Fruit fly (Drosophila melanogaster) whole organism, embryonic: ENCODE data around the gene SuUR.

Source experiments
- Ada2b ChIP-seq: fragments of 200-800 bp; sonication (Bioruptor generic); IDR thresholded peaks from 2 replicates; pipeline ENCODE4 v1.3.6; 2022; ENCODE audit warnings: missing biosample characterization, missing genetic modification characterization
- Asciz ChIP-seq: fragments of 200-800 bp; sonication (Bioruptor generic); optimal IDR thresholded peaks from 2 replicates; lab custom pipeline; 2017; ENCODE audit warnings: missing biosample characterization, mild to moderate bottlenecking, missing genetic modification characterization, missing genetic modification reagents
- Blimp-1 ChIP-seq: fragments of 200-800 bp; sonication (Bioruptor generic); optimal IDR thresholded peaks from 3 replicates; lab custom pipeline; 2018; ENCODE audit warnings: missing biosample characterization, missing genetic modification characterization, mild to moderate bottlenecking, moderate library complexity, missing genetic modification reagents
- CG10543 ChIP-seq: fragments of 200-800 bp; sonication (Bioruptor generic); optimal IDR thresholded peaks from 3 replicates; lab custom pipeline; 2017; ENCODE audit warnings: missing biosample characterization, mild to moderate bottlenecking, missing genetic modification characterization, moderate library complexity
- CG11560 ChIP-seq: fragments of 200-800 bp; sonication (Bioruptor generic); IDR thresholded peaks from 3 replicates; pipeline ENCODE4 v1.3.6; 2022; ENCODE audit warnings: missing biosample characterization, missing genetic modification characterization
- CG11695 ChIP-seq: fragments of 200-800 bp; sonication (Bioruptor generic); IDR thresholded peaks from 3 replicates; pipeline ENCODE4 v1.3.6; 2022; ENCODE audit warnings: missing biosample characterization, missing genetic modification characterization
- CG12071 ChIP-seq: fragments of 200-800 bp; sonication (Bioruptor generic); optimal IDR thresholded peaks from 3 replicates; lab custom pipeline; 2018; ENCODE audit warnings: missing biosample characterization, mild to moderate bottlenecking, missing genetic modification characterization
- CG12219 ChIP-seq: fragments of 200-800 bp; sonication (Bioruptor generic); optimal IDR thresholded peaks from 3 replicates; lab custom pipeline; 2018; ENCODE audit warnings: missing biosample characterization, mild to moderate bottlenecking, missing genetic modification characterization
- CG12299 ChIP-seq: fragments of 200-800 bp; sonication (Bioruptor generic); optimal IDR thresholded peaks from 2 replicates; lab custom pipeline; 2018; ENCODE audit warnings: missing biosample characterization, mild to moderate bottlenecking, missing genetic modification characterization
- CG12391 ChIP-seq: fragments of 200-800 bp; sonication (Bioruptor generic); optimal IDR thresholded peaks from 3 replicates; lab custom pipeline; 2018; ENCODE audit warnings: missing biosample characterization, mild to moderate bottlenecking, missing genetic modification characterization, moderate library complexity
- CG14860 ChIP-seq: fragments of 200-800 bp; sonication (Bioruptor generic); IDR thresholded peaks from 3 replicates; pipeline ENCODE4 v1.3.6; 2022; ENCODE audit warnings: missing biosample characterization, missing genetic modification characterization; ENCODE audit not compliant: partially characterized antibody
- CG15269 ChIP-seq: fragments of 200-800 bp; sonication (Bioruptor generic); optimal IDR thresholded peaks from 2 replicates; lab custom pipeline; 2018; ENCODE audit warnings: missing biosample characterization, mild to moderate bottlenecking, missing genetic modification characterization, moderate library complexity
- CG1647 ChIP-seq: fragments of 200-800 bp; sonication (Bioruptor generic); optimal IDR thresholded peaks from 3 replicates; lab custom pipeline; 2016; ENCODE audit warnings: missing biosample characterization, missing genetic modification characterization
- CG17912 ChIP-seq: fragments of 200-800 bp; sonication (Bioruptor generic); optimal IDR thresholded peaks from 2 replicates; lab custom pipeline; 2018; ENCODE audit warnings: missing biosample characterization, mild to moderate bottlenecking, missing genetic modification characterization
- CG18262 ChIP-seq: fragments of 200-800 bp; optimal IDR thresholded peaks from 3 replicates; lab custom pipeline; 2019; ENCODE audit warnings: missing biosample characterization, mild to moderate bottlenecking, missing genetic modification characterization, moderate library complexity
- CG31224 ChIP-seq: fragments of 200-800 bp; sonication (Bioruptor generic); IDR thresholded peaks from 2 replicates; pipeline ENCODE4 v1.3.6; 2022; ENCODE audit warnings: missing biosample characterization, missing genetic modification characterization
- CG3847 ChIP-seq: fragments of 200-800 bp; sonication (Bioruptor generic); IDR thresholded peaks from 2 replicates; pipeline ENCODE4 v1.3.6; 2022; ENCODE audit warnings: missing biosample characterization, missing genetic modification characterization
- CG4404 ChIP-seq: fragments of 200-800 bp; sonication (Bioruptor generic); IDR thresholded peaks from 2 replicates; pipeline ENCODE4 v1.3.6; 2022; ENCODE audit warnings: missing biosample characterization, missing genetic modification characterization
- CG5953 ChIP-seq: fragments of 200-800 bp; sonication (Bioruptor generic); IDR thresholded peaks from 2 replicates; pipeline ENCODE4 v1.3.6; 2022; ENCODE audit warnings: missing biosample characterization, missing genetic modification characterization
- CG7745 ChIP-seq: fragments of 200-800 bp; sonication (Bioruptor generic); optimal IDR thresholded peaks from 2 replicates; lab custom pipeline; 2018; ENCODE audit warnings: missing biosample characterization, mild to moderate bottlenecking, missing genetic modification characterization, moderate library complexity
- CG7987 ChIP-seq: fragments of 200-800 bp; sonication (Bioruptor generic); optimal IDR thresholded peaks from 2 replicates; lab custom pipeline; 2018; ENCODE audit warnings: missing biosample characterization, mild to moderate bottlenecking, missing genetic modification characterization, moderate library complexity
- CHES-1-like ChIP-seq: fragments of 200-800 bp; sonication (Bioruptor generic); optimal IDR thresholded peaks from 2 replicates; lab custom pipeline; 2016; ENCODE audit warnings: missing biosample characterization, missing genetic modification characterization
- CoRest ChIP-seq: fragments of 200-800 bp; sonication (Bioruptor generic); optimal IDR thresholded peaks from 3 replicates; lab custom pipeline; 2018; ENCODE audit warnings: missing biosample characterization, mild to moderate bottlenecking, missing genetic modification characterization, moderate library complexity
- Dref ChIP-seq: fragments of 200-800 bp; sonication (Bioruptor generic); IDR thresholded peaks from 2 replicates; pipeline ENCODE4 v1.3.6; 2022; ENCODE audit warnings: missing biosample characterization, missing genetic modification characterization
- MTF-1 ChIP-seq: fragments of 200-800 bp; sonication (Bioruptor generic); optimal IDR thresholded peaks from 2 replicates; lab custom pipeline; 2018; ENCODE audit warnings: missing biosample characterization, mild to moderate bottlenecking, missing genetic modification characterization, borderline replicate concordance
- Nf-YC ChIP-seq: fragments of 200-800 bp; optimal IDR thresholded peaks from 3 replicates; lab custom pipeline; 2019; ENCODE audit warnings: missing biosample characterization, mild to moderate bottlenecking, missing genetic modification characterization, moderate library complexity
- Side ChIP-seq: fragments of 200-800 bp; sonication (Bioruptor generic); optimal IDR thresholded peaks from 2 replicates; lab custom pipeline; 2016; ENCODE audit warnings: missing biosample characterization, missing genetic modification characterization
- Sin3A ChIP-seq: fragments of >200 bp; optimal IDR thresholded peaks from 2 replicates; lab custom pipeline; 2018
- Stat92E ChIP-seq, 3 experiments: fragments of >200 bp in 2 of 3; fragments of 200-800 bp in 1 of 3; sonication (Bioruptor generic) in 1 of 3; optimal IDR thresholded peaks; 2 replicates each; lab custom pipeline; 2017 to 2019; ENCODE audit warnings: missing biosample characterization in 3 of 3, missing genetic modification characterization in 3 of 3, mild to moderate bottlenecking in 1 of 3, moderate library complexity in 1 of 3
- TFAM ChIP-seq: fragments of 200-800 bp; sonication (Bioruptor generic); optimal IDR thresholded peaks from 2 replicates; lab custom pipeline; 2017; ENCODE audit warnings: missing biosample characterization, missing genetic modification characterization, inconsistent platforms
- Trl ChIP-seq, 3 experiments: fragments of >200 bp in 2 of 3; fragments of 200-800 bp in 1 of 3; sonication (Bioruptor generic) in 1 of 3; optimal IDR thresholded peaks; 2 replicates in 1 of 3; 3 replicates in 2 of 3; lab custom pipeline; 2016 to 2017; ENCODE audit warnings: missing biosample characterization in 1 of 3, missing genetic modification characterization in 1 of 3
- abd-A ChIP-seq: fragments of 200-800 bp; sonication (Bioruptor generic); optimal IDR thresholded peaks from 3 replicates; lab custom pipeline; 2019; ENCODE audit warnings: missing biosample characterization, mild to moderate bottlenecking, missing genetic modification characterization, moderate library complexity
- ap ChIP-seq: fragments of 200-800 bp; sonication (Bioruptor generic); IDR thresholded peaks from 2 replicates; pipeline ENCODE4 v1.3.6; 2022; ENCODE audit warnings: missing biosample characterization, missing genetic modification characterization
- cato ChIP-seq: fragments of 200-800 bp; sonication (Bioruptor generic); optimal IDR thresholded peaks from 2 replicates; lab custom pipeline; 2016; ENCODE audit warnings: missing biosample characterization, missing genetic modification characterization, borderline replicate concordance
- caup ChIP-seq: fragments of 200-800 bp; sonication (Bioruptor generic); optimal IDR thresholded peaks from 3 replicates; lab custom pipeline; 2017; ENCODE audit warnings: missing biosample characterization, mild to moderate bottlenecking, missing genetic modification characterization, moderate library complexity; ENCODE audit not compliant: severe bottlenecking
- cg ChIP-seq: fragments of 200-800 bp; sonication (Bioruptor generic); optimal IDR thresholded peaks from 3 replicates; lab custom pipeline; 2019; ENCODE audit warnings: missing biosample characterization, mild to moderate bottlenecking, missing genetic modification characterization, moderate library complexity
- crp ChIP-seq, 2 experiments: fragments of 200-800 bp; sonication (Bioruptor generic); optimal IDR thresholded peaks; 2 replicates in 1 of 2; 3 replicates in 1 of 2; lab custom pipeline; 2017; ENCODE audit warnings: missing biosample characterization in 2 of 2, missing genetic modification characterization in 2 of 2, mild to moderate bottlenecking in 1 of 2, moderate library complexity in 1 of 2
- dimm ChIP-seq: fragments of 200-800 bp; sonication (Bioruptor generic); IDR thresholded peaks from 2 replicates; pipeline ENCODE4 v1.3.6; 2022; ENCODE audit warnings: missing biosample characterization, missing genetic modification characterization
- emc ChIP-seq: fragments of 200-800 bp; sonication (Bioruptor generic); optimal IDR thresholded peaks from 2 replicates; lab custom pipeline; 2016; ENCODE audit warnings: missing biosample characterization, missing genetic modification characterization
- exex ChIP-seq: fragments of 200-800 bp; sonication (Bioruptor generic); optimal IDR thresholded peaks from 4 replicates; lab custom pipeline; 2018; ENCODE audit warnings: missing biosample characterization, mild to moderate bottlenecking, missing genetic modification characterization, moderate library complexity
- gce ChIP-seq: fragments of 200-800 bp; sonication (Bioruptor generic); IDR thresholded peaks from 3 replicates; pipeline ENCODE4 v1.3.6; 2022; ENCODE audit warnings: missing biosample characterization, missing genetic modification characterization
- psq ChIP-seq: fragments of 200-800 bp; sonication (Bioruptor generic); optimal IDR thresholded peaks from 2 replicates; lab custom pipeline; 2017; ENCODE audit warnings: missing biosample characterization, missing genetic modification characterization
- schlank ChIP-seq: fragments of 200-800 bp; sonication (Bioruptor generic); optimal IDR thresholded peaks from 2 replicates; lab custom pipeline; 2018; ENCODE audit warnings: missing biosample characterization, mild to moderate bottlenecking, missing genetic modification characterization
- sd ChIP-seq: fragments of 200-800 bp; sonication (Bioruptor generic); optimal IDR thresholded peaks from 3 replicates; lab custom pipeline; 2018; ENCODE audit warnings: missing biosample characterization, mild to moderate bottlenecking, missing genetic modification characterization, moderate library complexity
- slp2 ChIP-seq: fragments of 200-800 bp; sonication (Bioruptor generic); optimal IDR thresholded peaks from 2 replicates; lab custom pipeline; 2016; ENCODE audit warnings: missing biosample characterization, missing genetic modification characterization
- so ChIP-seq: fragments of 200-800 bp; sonication (Bioruptor generic); IDR thresholded peaks from 3 replicates; pipeline ENCODE4 v1.3.6; 2022; ENCODE audit warnings: missing biosample characterization, missing genetic modification characterization
- sug ChIP-seq: fragments of 200-800 bp; optimal IDR thresholded peaks from 2 replicates; lab custom pipeline; 2019; ENCODE audit warnings: missing biosample characterization, mild to moderate bottlenecking, missing genetic modification characterization, moderate library complexity

Gene SuUR

dm6 chr3L:11091943-11092609, 27.3 kb downstream of the SuUR start (continued):
- TF ChIP-seq Sin3A (lab: Kevin White, UChicago) (no peak), CG14860 (GFP tag; lab: Robert Waterston, UW) (no peak), CG12219 (GFP tag; lab: Kevin White, UChicago) (no peak), Asciz (GFP tag; lab: Kevin White, UChicago) (peak; percentile 14), CG17912 (GFP tag; lab: Kevin White, UChicago) (peak; percentile 4), CG15269 (tag; lab: Kevin White, UChicago) (no peak), Side (GFP tag; lab: Kevin White, UChicago) (peak; percentile 76), emc (no peak), cato (no peak), crp (GFP tag; optimal IDR thresholded peaks at IDR 0.05; lab: Kevin White, UChicago) (peak in 1 of 2 experiments; percentile 39), CG11560 (tag; lab: Robert Waterston, UW) (no peak), so (GFP tag; lab: Robert Waterston, UW) (no peak), CG10543 (GFP tag; lab: Kevin White, UChicago) (no peak), slp2 (GFP tag; lab: Kevin White, UChicago) (no peak), caup (GFP tag; lab: Kevin White, UChicago) (peak; percentile 63), CG7745 (no peak), ap (GFP tag; lab: Robert Waterston, UW) (no peak), schlank (tag; lab: Kevin White, UChicago) (no peak), CoRest (tag; lab: Kevin White, UChicago) (no peak), CG12299 (tag; lab: Kevin White, UChicago) (no peak), dimm (GFP tag; lab: Robert Waterston, UW) (no peak), MTF-1 (GFP tag; lab: Kevin White, UChicago) (peak; percentile 28), CG7987 (no peak), Ada2b (GFP tag; lab: Robert Waterston, UW) (no peak), CG3847 (GFP tag; lab: Robert Waterston, UW) (peak; percentile 80), psq (GFP tag; lab: Kevin White, UChicago) (peak; percentile 67), CG31224 (no peak), CG18262 (tag; lab: Kevin White, UChicago) (peak; percentile 45), sug (tag; lab: Kevin White, UChicago) (peak; percentile 11)
- TF ChIP-seq, all 482 proteins: peak for 242

dm6 chr3L:11092610-11092961, 27.8 kb downstream of the SuUR start:
- TF ChIP-seq CHES-1-like (GFP tag; lab: Kevin White, UChicago) = peak; percentile 3
- TF ChIP-seq exex (tag; lab: Kevin White, UChicago) = no peak
- TF ChIP-seq Trl (optimal IDR thresholded peaks at IDR 0.05; lab: Kevin White, UChicago) = peak; percentile 34 to 66
- TF ChIP-seq Trl (GFP tag; optimal IDR thresholded peaks at IDR 0.05; lab: Kevin White, UChicago) = no peak
- TF ChIP-seq cg (GFP tag; lab: Kevin White, UChicago) = peak; percentile 89
- TF ChIP-seq, all 482 proteins: peak for 3

- peak; percentile 65 for TF ChIP-seq Nf-YC
- TF ChIP-seq CG4404 = peak; percentile 54; the same call in 1 of the 2 replicates
- TF ChIP-seq Stat92E (GFP tag; optimal IDR thresholded peaks at IDR 0.05; lab: Kevin White, UChicago) = peak in 1 of 3 experiments; percentile 43
- TF ChIP-seq TFAM = no peak
- no peak for TF ChIP-seq CG1647 (GFP tag; lab: Kevin White, UChicago)
- TF ChIP-seq Dref (GFP tag; lab: Robert Waterston, UW) = peak; percentile 84
- TF ChIP-seq Blimp-1 (GFP tag; lab: Kevin White, UChicago) = peak; percentile 39
- peak; percentile 71 for TF ChIP-seq CG12391 (tag; lab: Kevin White, UChicago)
- no peak for TF ChIP-seq gce (GFP tag; lab: Robert Waterston, UW)
- TF ChIP-seq CG11695 (GFP tag; lab: Robert Waterston, UW) = 0 out of 3 replicates have a peak, but pooled peaks have one; percentile 30
- TF ChIP-seq CG5953 (GFP tag; lab: Robert Waterston, UW) = peak; percentile 56
- TF ChIP-seq CG12071 = peak; percentile 14
- TF ChIP-seq sd (tag; lab: Kevin White, UChicago) = no peak
- TF ChIP-seq abd-A (tag; lab: Kevin White, UChicago) = peak; percentile 28
These were observed 28.3 kb downstream of the SuUR start, which contains the start of gene JIL-1 for dm6 chr3L:11093046-11093520. JIL-1 (minus strand) TSS chr3L:11093193.
